Worm (Caenorhabditis elegans): ENCODE measurements around the gene K07F5.8.

The K07F5.8 gene

ce11 chrIV:9810633-9811032, 38.9 kb downstream of the K07F5.8 start, which contains the start of gene dct-15:
Gene dct-15, minus strand, starts transcription at chrIV:9810733.
- TF ChIP-seq C34F6.9 (tag; optimal IDR thresholded peaks at IDR 0.05) (no peak), elt-1 (tag; optimal IDR thresholded peaks at IDR 0.05) (no peak), ceh-16 (tag; optimal IDR thresholded peaks at IDR 0.05) (no peak), nhr-10 (tag; optimal IDR thresholded peaks at IDR 0.05) (no peak), crh-2 (tag; optimal IDR thresholded peaks at IDR 0.05) (no peak), blmp-1 (tag; optimal IDR thresholded peaks at IDR 0.05; ENCODE audit: insufficient read depth) (no peak)

- TF ChIP-seq unc-55 (GFP tag; optimal IDR thresholded peaks at IDR 0.05), result no peak
- TF ChIP-seq blmp-1 (tag; optimal IDR thresholded peaks at IDR 0.05; ENCODE audit: insufficient read depth), result peak; percentile 37
- no peak for TF ChIP-seq ceh-82 (tag; optimal IDR thresholded peaks at IDR 0.05)
- no peak for TF ChIP-seq unc-39 (tag; optimal IDR thresholded peaks at IDR 0.05)
- no peak for TF ChIP-seq ztf-11 (tag; optimal IDR thresholded peaks at IDR 0.05)
- TF ChIP-seq mbf-1 (tag; optimal IDR thresholded peaks at IDR 0.05), result no peak
- no peak for TF ChIP-seq dmd-4 (tag; optimal IDR thresholded peaks at IDR 0.05)
- TF ChIP-seq mdl-1 (tag; optimal IDR thresholded peaks at IDR 0.05), result peak in 1 of 2 experiments; percentile 28
- TF ChIP-seq crh-2 (tag; optimal IDR thresholded peaks at IDR 0.05), result peak; percentile 81
- no peak for TF ChIP-seq aly-2 (tag; optimal IDR thresholded peaks at IDR 0.05)
- TF ChIP-seq nhr-23 (tag; optimal IDR thresholded peaks at IDR 0.05), result no peak
- TF ChIP-seq mab-5 (tag; optimal IDR thresholded peaks at IDR 0.05), result peak; percentile 16
- TF ChIP-seq R02D3.7 (tag; optimal IDR thresholded peaks at IDR 0.05), result no peak
- no peak for TF ChIP-seq zag-1 (tag; optimal IDR thresholded peaks at IDR 0.05)
- TF ChIP-seq sma-3 (GFP tag; optimal IDR thresholded peaks at IDR 0.05), result peak; percentile 60
- no peak for TF ChIP-seq ztf-4 (tag; optimal IDR thresholded peaks at IDR 0.05)
- peak; percentile 9 for TF ChIP-seq nhr-21 (tag; optimal IDR thresholded peaks at IDR 0.05)
- peak; percentile 65 for TF ChIP-seq nhr-25 (tag; optimal IDR thresholded peaks at IDR 0.05)
- peak; percentile 85 for TF ChIP-seq fos-1 (tag; optimal IDR thresholded peaks at IDR 0.05)
- TF ChIP-seq elt-3 (tag; optimal IDR thresholded peaks at IDR 0.05), result no peak
- no peak for TF ChIP-seq ceh-16 (tag; optimal IDR thresholded peaks at IDR 0.05)
- no peak for TF ChIP-seq ztf-1 (GFP tag; conservative IDR thresholded peaks at IDR 0.05)
- peak; percentile 62 for TF ChIP-seq nhr-129 (tag; optimal IDR thresholded peaks at IDR 0.05)
- TF ChIP-seq unc-62 (GFP tag; optimal IDR thresholded peaks at IDR 0.05), result no peak
- no peak for TF ChIP-seq nhr-77 (tag; optimal IDR thresholded peaks at IDR 0.05)
- TF ChIP-seq lin-11 (tag; optimal IDR thresholded peaks at IDR 0.05), result no peak
- peak; percentile 22 for TF ChIP-seq egl-27 (tag; optimal IDR thresholded peaks at IDR 0.05)
- TF ChIP-seq ZK546.5 (tag; optimal IDR thresholded peaks at IDR 0.05), result no peak
- TF ChIP-seq nhr-6 (tag; optimal IDR thresholded peaks at IDR 0.05), result peak; percentile 8
- TF ChIP-seq nhr-237 (tag; optimal IDR thresholded peaks at IDR 0.05), result no peak
- peak; percentile 52 for TF ChIP-seq gmeb-1 (tag; optimal IDR thresholded peaks at IDR 0.05)
- peak; percentile 51 for TF ChIP-seq lin-13 (GFP tag; optimal IDR thresholded peaks at IDR 0.05)
- TF ChIP-seq nhr-12 (tag; optimal IDR thresholded peaks at IDR 0.05), result no peak
- no peak for TF ChIP-seq skn-1 (tag; optimal IDR thresholded peaks at IDR 0.05)
- TF ChIP-seq lin-39 (tag; optimal IDR thresholded peaks at IDR 0.05), result no peak
- TF ChIP-seq ama-1 (optimal IDR thresholded peaks at IDR 0.05), result no peak
- no peak for TF ChIP-seq Y55F3AM.14 (GFP tag; optimal IDR thresholded peaks at IDR 0.05)
- no peak for TF ChIP-seq elt-1 (tag; optimal IDR thresholded peaks at IDR 0.05)
- no peak for TF ChIP-seq sem-4 (tag; optimal IDR thresholded peaks at IDR 0.05)
- TF ChIP-seq nhr-11 (tag; optimal IDR thresholded peaks at IDR 0.05), result no peak
- TF ChIP-seq C34F6.9 (tag; optimal IDR thresholded peaks at IDR 0.05), result peak; percentile 58
- peak in 1 of 2 experiments; percentile 67 for TF ChIP-seq lsy-2 (tag; optimal IDR thresholded peaks at IDR 0.05)
- TF ChIP-seq snpc-4 (tag; optimal IDR thresholded peaks at IDR 0.05), result no peak
- TF ChIP-seq alr-1 (tag; optimal IDR thresholded peaks at IDR 0.05), result no peak
- peak; percentile 79 for TF ChIP-seq F13H6.1 (tag; optimal IDR thresholded peaks at IDR 0.05)
- TF ChIP-seq sma-9 (GFP tag; optimal IDR thresholded peaks at IDR 0.05), result peak; percentile 88
- no peak for TF ChIP-seq sma-9 (tag; optimal IDR thresholded peaks at IDR 0.05)
- TF ChIP-seq peb-1 (tag; optimal IDR thresholded peaks at IDR 0.05), result no peak
- no peak for TF ChIP-seq nhr-10 (tag; optimal IDR thresholded peaks at IDR 0.05)
Measured at ce11 chrIV:9803544-9803943, 46.0 kb downstream of the K07F5.8 start.
